Worm (Caenorhabditis elegans) whole organism, L2 larva: Measurements from ENCODE around the gene F02E8.4.

Experiments used
- aly-2 ChIP-seq: fragments of 150-350 bp; optimal IDR thresholded peaks from 2 replicates; lab custom pipeline; 2014; ENCODE audit warnings: missing biosample characterization, missing genetic modification characterization
- ama-1 ChIP-seq: fragments of 150-350 bp; optimal IDR thresholded peaks from 2 replicates; lab custom pipeline; 2018; ENCODE audit warnings: inconsistent platforms
- ceh-16 ChIP-seq: fragments of 150-350 bp; optimal IDR thresholded peaks from 2 replicates; lab custom pipeline; 2014; ENCODE audit warnings: missing biosample characterization, missing genetic modification characterization
- elt-3 ChIP-seq: sonication (generic microtip); optimal IDR thresholded peaks from 2 replicates; lab custom pipeline; 2017; ENCODE audit warnings: missing biosample characterization, missing genetic modification characterization
- lin-13 ChIP-seq: fragments of 150-350 bp; optimal IDR thresholded peaks from 2 replicates; lab custom pipeline; 2014; ENCODE audit warnings: missing biosample characterization, missing genetic modification reagents, missing genetic modification characterization
- lin-39 ChIP-seq: fragments of 150-350 bp; optimal IDR thresholded peaks from 2 replicates; lab custom pipeline; 2014; ENCODE audit warnings: missing biosample characterization, missing genetic modification reagents, missing genetic modification characterization
- mdl-1 ChIP-seq, 2 experiments: fragments of 150-350 bp in 1 of 2; sonication (generic microtip) in 1 of 2; optimal IDR thresholded peaks; 2 replicates each; lab custom pipeline; 2017; ENCODE audit warnings: missing biosample characterization in 2 of 2, missing genetic modification characterization in 2 of 2
- nhr-11 ChIP-seq: fragments of 150-350 bp; optimal IDR thresholded peaks from 2 replicates; lab custom pipeline; 2014; ENCODE audit warnings: missing biosample characterization, missing genetic modification characterization
- nhr-25 ChIP-seq: fragments of 150-350 bp; sonication (generic microtip); optimal IDR thresholded peaks from 3 replicates; lab custom pipeline; 2014; ENCODE audit warnings: missing biosample characterization, missing genetic modification characterization
- skn-1 ChIP-seq: sonication (generic microtip); optimal IDR thresholded peaks from 2 replicates; lab custom pipeline; 2017; ENCODE audit warnings: missing biosample characterization, missing genetic modification characterization
- unc-39 ChIP-seq: fragments of 150-350 bp; optimal IDR thresholded peaks from 2 replicates; lab custom pipeline; 2014; ENCODE audit warnings: missing biosample characterization, missing genetic modification characterization
- unc-55 ChIP-seq: fragments of 150-350 bp; sonication (generic microtip); optimal IDR thresholded peaks from 3 replicates; lab custom pipeline; 2014; ENCODE audit warnings: missing biosample characterization, missing genetic modification reagents, missing genetic modification characterization
- zag-1 ChIP-seq: fragments of 150-350 bp; optimal IDR thresholded peaks from 2 replicates; lab custom pipeline; 2014; ENCODE audit warnings: missing biosample characterization, missing genetic modification characterization
- ztf-11 ChIP-seq: sonication (generic microtip); optimal IDR thresholded peaks from 2 replicates; lab custom pipeline; 2017; ENCODE audit warnings: missing biosample characterization, missing genetic modification characterization

DNA sequence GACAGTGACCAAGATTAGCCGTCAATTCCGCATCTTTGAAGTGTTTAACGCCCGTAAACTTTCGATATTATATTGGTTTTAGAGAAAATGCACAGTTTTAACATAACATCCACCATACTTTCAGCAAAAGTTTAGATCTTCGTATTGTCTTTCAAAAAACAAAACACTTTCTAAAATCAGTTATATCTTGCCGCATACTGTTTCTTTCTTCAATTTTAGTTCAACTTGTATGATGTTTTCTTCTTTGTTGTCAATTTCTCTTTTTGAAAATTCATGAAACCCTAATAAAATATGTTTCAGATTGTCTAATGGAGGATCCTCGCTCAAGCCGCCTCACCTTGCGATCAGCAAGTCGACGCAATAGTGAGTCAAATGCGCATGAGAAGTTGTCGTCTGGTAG lies at the start of gene F02E8.4:
- TF ChIP-seq zag-1 (tag; lab: Kevin White, UChicago), result no peak
- no peak for TF ChIP-seq ama-1 (lab: Kevin White, UChicago)
- TF ChIP-seq ceh-16 (tag; lab: Kevin White, UChicago), result no peak
- no peak for TF ChIP-seq lin-39 (tag; lab: Kevin White, UChicago)
- TF ChIP-seq unc-39 (tag; lab: Kevin White, UChicago), result no peak
- TF ChIP-seq unc-55 (GFP tag; lab: Kevin White, UChicago), result no peak
- TF ChIP-seq nhr-25 (tag; lab: Kevin White, UChicago), result no peak
- no peak for TF ChIP-seq ztf-11 (tag; lab: Kevin White, UChicago)
- no peak for TF ChIP-seq lin-13 (GFP tag; lab: Kevin White, UChicago)
- TF ChIP-seq aly-2 (tag; lab: Kevin White, UChicago), result no peak
- no peak for TF ChIP-seq nhr-11 (tag; lab: Kevin White, UChicago)
- TF ChIP-seq skn-1 (tag; lab: Kevin White, UChicago), result no peak
- TF ChIP-seq mdl-1 (tag; optimal IDR thresholded peaks at IDR 0.05; lab: Kevin White, UChicago), result no peak
- no peak for TF ChIP-seq elt-3 (tag; lab: Kevin White, UChicago)
